Worm (Caenorhabditis elegans): ENCODE measurements around the gene npr-22.
A peak's percentile ranks its signal among the peaks of the same experiment; 100 is the strongest.

npr-22 gene

ce11 chrIV:8602877-8603276 lies 43.6 kb downstream of the npr-22 start, which contains the start of gene Y59H11AR.10:
Y59H11AR.10 (plus strand) TSS chrIV:8603177.
- TF ChIP-seq ceh-19 (GFP tag; optimal IDR thresholded peaks at IDR 0.05) (no peak), unc-42 (tag; optimal IDR thresholded peaks at IDR 0.05) (no peak), ama-1 (optimal IDR thresholded peaks at IDR 0.05) (no peak), npax-4 (tag; optimal IDR thresholded peaks at IDR 0.05) (no peak), nhr-232 (tag; optimal IDR thresholded peaks at IDR 0.05) (no peak), fax-1 (tag; optimal IDR thresholded peaks at IDR 0.05) (no peak), ceh-30 (tag; optimal IDR thresholded peaks at IDR 0.05) (no peak), K02D7.2 (tag; optimal IDR thresholded peaks at IDR 0.05) (no peak), hlh-6 (tag; optimal IDR thresholded peaks at IDR 0.05) (no peak), madf-2 (tag; optimal IDR thresholded peaks at IDR 0.05) (no peak)

DNA sequence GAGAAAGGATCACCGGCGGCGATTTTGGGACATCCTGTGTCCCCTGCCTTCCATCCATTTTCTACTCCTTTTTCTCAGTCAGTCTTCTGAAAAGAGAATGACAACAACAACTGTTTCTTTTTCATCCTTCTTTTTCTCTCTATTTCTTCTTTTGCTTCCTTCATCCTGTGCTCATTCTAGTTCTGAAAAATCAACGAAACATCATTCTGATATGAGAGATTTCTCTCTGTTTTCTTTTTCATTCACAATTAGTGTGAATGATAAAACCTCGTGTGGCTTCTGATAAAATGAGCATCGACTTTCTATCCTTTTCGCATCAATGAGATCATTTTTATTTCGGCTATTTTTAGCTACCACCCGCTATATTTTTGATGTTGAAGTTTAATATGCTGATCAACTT lies 46.0 kb downstream of the npr-22 start:
- TF ChIP-seq ref-2 (tag; optimal IDR thresholded peaks at IDR 0.05), result no peak
- peak; percentile 16 for TF ChIP-seq unc-55 (GFP tag; optimal IDR thresholded peaks at IDR 0.05)
- peak; percentile 63 for TF ChIP-seq ceh-18 (tag; optimal IDR thresholded peaks at IDR 0.05)

ce11 chrIV:8608204-8608603 lies 49.0 kb downstream of the npr-22 start:
- TF ChIP-seq dve-1 (tag; optimal IDR thresholded peaks at IDR 0.05) (no peak), hlh-30 (tag; optimal IDR thresholded peaks at IDR 0.05; ENCODE audit: insufficient read depth) (no peak), ahr-1 (tag; optimal IDR thresholded peaks at IDR 0.05) (no peak), ceh-18 (tag; optimal IDR thresholded peaks at IDR 0.05) (no peak), fkh-6 (tag; optimal IDR thresholded peaks at IDR 0.05) (no peak), C38D4.7 (GFP tag; optimal IDR thresholded peaks at IDR 0.05) (no peak), lin-11 (tag; optimal IDR thresholded peaks at IDR 0.05) (no peak), pha-4 (tag; optimal IDR thresholded peaks at IDR 0.05) (no peak), ztf-16 (tag; optimal IDR thresholded peaks at IDR 0.05) (no peak), dmd-4 (tag; optimal IDR thresholded peaks at IDR 0.05; ENCODE audit: borderline replicate concordance) (no peak)

ce11 chrIV:8608934-8609333 lies 49.7 kb downstream of the npr-22 start, which contains the start of gene F42A9.6:
F42A9.6 (plus strand) TSS chrIV:8609234.
- no peak for TF ChIP-seq sox-4 (tag; optimal IDR thresholded peaks at IDR 0.05)

- no peak for TF ChIP-seq zip-5 (tag; optimal IDR thresholded peaks at IDR 0.05)
- no peak for TF ChIP-seq eyg-1 (tag; optimal IDR thresholded peaks at IDR 0.05)
- TF ChIP-seq C38D4.7 (GFP tag; optimal IDR thresholded peaks at IDR 0.05), result no peak
- no peak for TF ChIP-seq pat-9 (tag; optimal IDR thresholded peaks at IDR 0.05)
- TF ChIP-seq fax-1 (tag; optimal IDR thresholded peaks at IDR 0.05), result no peak
- no peak for TF ChIP-seq ttx-3 (tag; optimal IDR thresholded peaks at IDR 0.05)
Observed at ce11 chrIV:8611886-8612542, 52.8 kb downstream of the npr-22 start, which contains the start of the genes F42A9.17 and cyp-33E2. F42A9.17 (minus strand) TSS chrIV:8611936. cyp-33E2 (plus strand) TSS chrIV:8612334.
